Fruit fly (Drosophila melanogaster) whole organism: Measurements from ENCODE around the gene Atac1.

Experiments used
- CG8478 ChIP-seq: fragments of >200 bp; optimal IDR thresholded peaks from 2 replicates; lab custom pipeline; 2018; ENCODE audit warnings: inconsistent platforms
- Dll ChIP-seq: fragments of >200 bp; optimal IDR thresholded peaks from 2 replicates; lab custom pipeline; 2017
- EcR ChIP-seq, 2 experiments: fragments of >200 bp; optimal IDR thresholded peaks; 2 replicates each; lab custom pipeline; 2017; ENCODE audit warnings: missing biosample characterization in 2 of 2, missing genetic modification characterization in 2 of 2, missing genetic modification reagents in 2 of 2
- pan ChIP-seq: fragments of >200 bp; optimal IDR thresholded peaks from 2 replicates; lab custom pipeline; 2017
- psq ChIP-seq: fragments of >200 bp; optimal IDR thresholded peaks from 2 replicates; lab custom pipeline; 2017

DNA sequence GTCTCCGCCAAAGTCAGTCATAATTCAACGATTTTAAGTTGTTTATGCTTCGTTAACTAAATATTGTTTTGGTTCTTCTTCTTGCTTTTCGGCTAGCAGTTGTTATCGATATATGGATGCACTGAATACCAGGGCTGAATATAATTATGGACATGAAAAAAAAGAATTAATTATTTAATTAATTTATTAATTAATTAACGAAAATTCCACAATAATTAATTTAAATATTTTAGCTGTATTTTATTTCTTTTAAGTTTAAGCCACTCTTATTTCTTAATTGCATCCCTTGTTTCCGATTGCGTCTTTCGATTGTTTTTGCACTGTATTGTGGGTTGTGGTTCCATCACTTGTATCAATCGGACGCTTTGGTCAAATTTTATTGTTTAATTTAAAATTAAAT, 10.0 kb downstream of the Atac1 start, which contains the start of the genes Gas41 and SA1:
- TF ChIP-seq CG8478 (lab: Kevin White, UChicago) (no peak), pan (no peak), Dll (lab: Kevin White, UChicago) (no peak), EcR (GFP tag; optimal IDR thresholded peaks at IDR 0.05; lab: Kevin White, UChicago) (no peak), psq (lab: Kevin White, UChicago) (no peak)
